Fruit fly (Drosophila melanogaster): ENCODE data around the gene Acox3.

dm6 chr2L:6471978-6472776 is 24.0 kb upstream of the Acox3 start:
- TF ChIP-seq Hr51 (GFP tag; optimal IDR thresholded peaks at IDR 0.05): peak in 1 of 2 experiments; percentile 39
- no peak for TF ChIP-seq CG8478 (optimal IDR thresholded peaks at IDR 0.05)
- no peak for TF ChIP-seq Neu2 (GFP tag; optimal IDR thresholded peaks at IDR 0.05; ENCODE audit: borderline replicate concordance)
- TF ChIP-seq CG11560 (tag; IDR thresholded peaks at IDR 0.05): no peak
- TF ChIP-seq CG10209 (GFP tag; optimal IDR thresholded peaks at IDR 0.05): no peak
- TF ChIP-seq chinmo (GFP tag; IDR thresholded peaks at IDR 0.05; ENCODE audit: partially characterized antibody): peak; percentile 78; the same call in 2 of the 4 replicates
- TF ChIP-seq pfk (GFP tag; optimal IDR thresholded peaks at IDR 0.05): no peak

Data from whole organism, embryonic.